Worm (Caenorhabditis elegans) whole organism, L3 larva: ENCODE results near the gene Y116A8C.38.
A peak's percentile ranks its signal among the peaks of the same experiment; 100 is the strongest.

Source experiments
- ZK546.5 ChIP-seq: sonication (generic microtip); optimal IDR thresholded peaks from 2 replicates; lab custom pipeline; 2017; ENCODE audit warnings: missing biosample characterization, missing genetic modification characterization
- aly-2 ChIP-seq: fragments of 150-350 bp; optimal IDR thresholded peaks from 2 replicates; lab custom pipeline; 2014; ENCODE audit warnings: missing biosample characterization, missing genetic modification characterization
- ama-1 ChIP-seq: fragments of 150-350 bp; optimal IDR thresholded peaks from 2 replicates; lab custom pipeline; 2018
- ceh-16 ChIP-seq: sonication (generic microtip); optimal IDR thresholded peaks from 2 replicates; lab custom pipeline; 2017; ENCODE audit warnings: missing biosample characterization, missing genetic modification characterization
- ceh-28 ChIP-seq: fragments of 150-350 bp; optimal IDR thresholded peaks from 2 replicates; lab custom pipeline; 2014; ENCODE audit warnings: missing biosample characterization, missing genetic modification reagents, missing genetic modification characterization
- egl-27 ChIP-seq: sonication (generic microtip); optimal IDR thresholded peaks from 4 replicates; lab custom pipeline; 2017; ENCODE audit warnings: missing biosample characterization, missing genetic modification reagents, missing genetic modification characterization
- egl-5 ChIP-seq: fragments of 150-350 bp; optimal IDR thresholded peaks from 2 replicates; lab custom pipeline; 2017; ENCODE audit warnings: missing biosample characterization, missing genetic modification reagents, missing genetic modification characterization, inconsistent platforms
- elt-2 ChIP-seq: sonication (generic microtip); optimal IDR thresholded peaks from 2 replicates; lab custom pipeline; 2016; ENCODE audit warnings: missing genetic modification reagents, mild to moderate bottlenecking, missing genetic modification characterization, missing compliant biosample characterization
- elt-3 ChIP-seq, 3 experiments: fragments of 150-350 bp in 1 of 3; sonication (generic microtip) in 2 of 3; optimal IDR thresholded peaks; 2 replicates in 2 of 3; 4 replicates in 1 of 3; lab custom pipeline; 2014 to 2017; ENCODE audit warnings: missing biosample characterization in 3 of 3, missing genetic modification characterization in 3 of 3
- fkh-2 ChIP-seq: fragments of 150-350 bp; optimal IDR thresholded peaks from 2 replicates; lab custom pipeline; 2014; ENCODE audit warnings: missing biosample characterization, missing genetic modification reagents, missing genetic modification characterization
- fos-1 ChIP-seq: fragments of 150-350 bp; optimal IDR thresholded peaks from 2 replicates; lab custom pipeline; 2014; ENCODE audit warnings: missing biosample characterization, missing genetic modification characterization
- hmg-11 ChIP-seq: sonication (generic microtip); optimal IDR thresholded peaks from 2 replicates; lab custom pipeline; 2016; ENCODE audit warnings: missing genetic modification characterization, missing compliant biosample characterization
- jun-1 ChIP-seq: fragments of 150-350 bp; optimal IDR thresholded peaks from 2 replicates; lab custom pipeline; 2014; ENCODE audit warnings: missing biosample characterization, missing genetic modification reagents, missing genetic modification characterization
- lin-15B ChIP-seq: fragments of 150-350 bp; optimal IDR thresholded peaks from 2 replicates; lab custom pipeline; 2014; ENCODE audit warnings: missing biosample characterization, missing genetic modification characterization
- lsy-12 ChIP-seq: sonication (generic microtip); optimal IDR thresholded peaks from 2 replicates; lab custom pipeline; 2016; ENCODE audit warnings: mild to moderate bottlenecking, missing genetic modification characterization, missing compliant biosample characterization
- mdl-1 ChIP-seq: fragments of 150-350 bp; optimal IDR thresholded peaks from 2 replicates; lab custom pipeline; 2014; ENCODE audit warnings: missing biosample characterization, missing genetic modification characterization
- mml-1 ChIP-seq: fragments of 150-350 bp; sonication (generic microtip); optimal IDR thresholded peaks from 3 replicates; lab custom pipeline; 2014; ENCODE audit warnings: missing biosample characterization, missing genetic modification characterization
- nfya-1 ChIP-seq: sonication (generic microtip); optimal IDR thresholded peaks from 2 replicates; lab custom pipeline; 2017; ENCODE audit warnings: missing genetic modification characterization, mild to moderate bottlenecking, missing compliant biosample characterization, antibody characterized with exemption, moderate library complexity; ENCODE audit not compliant: insufficient read depth
- nhr-11 ChIP-seq: fragments of 150-350 bp; optimal IDR thresholded peaks from 2 replicates; lab custom pipeline; 2014; ENCODE audit warnings: missing biosample characterization, missing genetic modification characterization
- nhr-12 ChIP-seq: fragments of 150-350 bp; optimal IDR thresholded peaks from 2 replicates; lab custom pipeline; 2014; ENCODE audit warnings: missing biosample characterization, missing genetic modification characterization
- nhr-23 ChIP-seq: fragments of 150-350 bp; optimal IDR thresholded peaks from 2 replicates; lab custom pipeline; 2014; ENCODE audit warnings: missing biosample characterization, missing genetic modification reagents, missing genetic modification characterization
- nhr-25 ChIP-seq: sonication (generic microtip); optimal IDR thresholded peaks from 2 replicates; lab custom pipeline; 2017; ENCODE audit warnings: missing biosample characterization, missing genetic modification characterization
- nhr-28 ChIP-seq: fragments of 150-350 bp; optimal IDR thresholded peaks from 2 replicates; lab custom pipeline; 2014; ENCODE audit warnings: missing biosample characterization, missing genetic modification characterization
- nhr-43 ChIP-seq: sonication (generic microtip); optimal IDR thresholded peaks from 2 replicates; lab custom pipeline; 2016; ENCODE audit warnings: mild to moderate bottlenecking, missing genetic modification characterization, missing compliant biosample characterization; ENCODE audit not compliant: poor library complexity, severe bottlenecking
- nhr-76 ChIP-seq: fragments of 150-350 bp; sonication (generic microtip); optimal IDR thresholded peaks from 5 replicates; lab custom pipeline; 2014; ENCODE audit warnings: missing biosample characterization, missing genetic modification characterization
- nhr-77 ChIP-seq: fragments of 150-350 bp; optimal IDR thresholded peaks from 2 replicates; lab custom pipeline; 2014; ENCODE audit warnings: missing biosample characterization, missing genetic modification characterization
- pha-4 ChIP-seq: fragments of 150-350 bp; optimal IDR thresholded peaks from 2 replicates; lab custom pipeline; 2014; ENCODE audit warnings: missing biosample characterization, missing genetic modification reagents, missing genetic modification characterization
- pqm-1 ChIP-seq: fragments of 150-350 bp; optimal IDR thresholded peaks from 2 replicates; lab custom pipeline; 2017; ENCODE audit warnings: missing biosample characterization, missing genetic modification characterization, inconsistent platforms
- sea-2 ChIP-seq: fragments of 150-350 bp; sonication (generic microtip); optimal IDR thresholded peaks from 4 replicates; lab custom pipeline; 2014; ENCODE audit warnings: missing biosample characterization, missing genetic modification reagents, missing genetic modification characterization
- skn-1 ChIP-seq: fragments of 150-350 bp; optimal IDR thresholded peaks from 2 replicates; lab custom pipeline; 2014; ENCODE audit warnings: missing biosample characterization, missing genetic modification characterization
- tbx-2 ChIP-seq: sonication (generic microtip); optimal IDR thresholded peaks from 2 replicates; lab custom pipeline; 2016; ENCODE audit warnings: mild to moderate bottlenecking, missing genetic modification characterization, missing compliant biosample characterization
- unc-39 ChIP-seq: sonication (generic microtip); optimal IDR thresholded peaks from 4 replicates; lab custom pipeline; 2017; ENCODE audit warnings: missing biosample characterization, missing genetic modification characterization
- zag-1 ChIP-seq: fragments of 150-350 bp; optimal IDR thresholded peaks from 2 replicates; lab custom pipeline; 2014; ENCODE audit warnings: missing biosample characterization, missing genetic modification characterization
- ztf-4 ChIP-seq: fragments of 150-350 bp; optimal IDR thresholded peaks from 2 replicates; lab custom pipeline; 2014; ENCODE audit warnings: missing biosample characterization, missing genetic modification characterization

The Y116A8C.38 gene

DNA sequence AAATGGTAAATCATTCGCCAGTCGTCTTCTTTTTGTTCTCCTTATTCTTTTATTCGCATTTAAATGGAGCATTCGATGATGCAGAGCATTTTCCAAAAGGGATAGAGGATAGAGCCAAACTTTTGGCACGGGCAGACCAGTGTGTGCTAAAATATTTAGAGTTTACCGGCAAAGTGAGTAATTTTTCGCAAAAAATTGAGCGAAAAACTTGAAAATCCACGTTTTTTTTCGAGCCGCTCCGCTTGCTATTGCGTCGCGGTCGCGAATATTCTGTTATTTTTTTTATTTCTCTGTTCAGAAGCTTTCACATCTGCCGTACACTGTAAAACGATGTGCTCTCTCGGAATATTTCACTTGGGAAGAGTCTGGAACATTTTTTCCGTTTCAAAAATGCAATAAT lies 42.5 kb upstream of the Y116A8C.38 start, which contains the start of gene Y116A8C.43:
Gene Y116A8C.43, plus strand, starts transcription at position 3 of the 400 bp plus-strand sequence.
- TF ChIP-seq elt-2 (tag; lab: Kevin White, UChicago), result peak; percentile 7
- TF ChIP-seq egl-5 (tag; lab: Kevin White, UChicago), result no peak
- peak; percentile 3 for TF ChIP-seq pha-4 (tag; lab: Kevin White, UChicago)
- no peak for TF ChIP-seq jun-1 (tag; lab: Kevin White, UChicago)
- TF ChIP-seq nhr-43, result peak; percentile 4
- TF ChIP-seq ama-1 (lab: Kevin White, UChicago), result peak; percentile 13

DNA sequence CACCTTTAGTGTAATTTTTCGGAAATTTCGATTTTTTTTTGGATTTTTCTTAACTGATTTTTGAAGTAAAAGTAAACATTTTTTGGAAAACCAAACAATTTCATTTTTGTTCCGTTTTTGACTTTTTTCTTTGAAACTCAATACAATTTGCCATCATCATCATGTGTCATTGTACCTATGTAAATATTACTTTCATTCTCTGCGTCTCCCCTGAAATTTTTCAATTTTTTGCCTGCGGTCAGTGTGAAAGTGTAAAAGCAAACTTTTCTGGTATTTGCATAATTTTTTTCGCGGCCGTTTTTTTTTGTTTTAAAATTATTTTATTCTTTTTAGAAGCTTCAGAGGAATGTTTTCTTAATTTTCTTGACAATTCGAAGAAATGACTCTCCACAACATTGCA lies 37.6 kb upstream of the Y116A8C.38 start, which contains the start of gene Y116A8C.29:
Gene Y116A8C.29, plus strand, starts transcription at position 328 of the 400 bp plus-strand sequence.
- TF ChIP-seq aly-2 (tag; lab: Kevin White, UChicago) (no peak), pha-4 (tag; lab: Kevin White, UChicago) (peak; percentile 91)
- TF ChIP-seq, all 47 proteins: peak for 1

DNA sequence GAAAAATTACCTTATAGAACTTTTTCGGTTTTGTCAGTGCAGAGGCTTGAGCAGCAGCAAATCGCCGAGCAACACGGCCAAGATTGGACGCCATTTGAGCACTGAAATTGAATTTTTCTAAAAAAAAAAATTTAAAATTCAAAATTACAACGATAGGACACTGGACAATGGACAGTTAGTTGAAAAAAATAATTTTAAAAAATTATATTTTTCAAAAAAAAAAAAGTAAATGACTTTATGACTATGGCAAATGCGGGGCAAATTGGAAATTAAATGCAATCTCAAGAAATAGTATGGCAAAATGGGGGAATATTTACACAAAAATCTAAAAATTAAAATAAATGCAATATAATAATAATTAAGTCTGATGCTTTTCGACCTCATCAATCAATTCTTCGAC lies 35.2 kb upstream of the Y116A8C.38 start, which contains the start of gene Y116A8C.27:
Gene Y116A8C.27, minus strand, starts transcription at position 101 of the 400 bp plus-strand sequence.
- no peak for TF ChIP-seq lin-15B (tag; lab: Kevin White, UChicago)
- no peak for TF ChIP-seq ZK546.5
- TF ChIP-seq aly-2 (tag; lab: Kevin White, UChicago), result no peak
- TF ChIP-seq nhr-23 (tag; lab: Kevin White, UChicago), result no peak
- no peak for TF ChIP-seq nhr-76 (tag; lab: Kevin White, UChicago)
- TF ChIP-seq ceh-16 (tag; lab: Kevin White, UChicago), result no peak
- TF ChIP-seq nhr-11 (tag; lab: Kevin White, UChicago), result no peak
- TF ChIP-seq hmg-11 (tag; lab: Kevin White, UChicago), result no peak
- TF ChIP-seq nhr-12, result no peak
- no peak for TF ChIP-seq nhr-43
- TF ChIP-seq fos-1 (tag; lab: Kevin White, UChicago), result no peak
- no peak for TF ChIP-seq elt-2 (tag; lab: Kevin White, UChicago)
- TF ChIP-seq mml-1 (tag; lab: Kevin White, UChicago), result no peak

DNA sequence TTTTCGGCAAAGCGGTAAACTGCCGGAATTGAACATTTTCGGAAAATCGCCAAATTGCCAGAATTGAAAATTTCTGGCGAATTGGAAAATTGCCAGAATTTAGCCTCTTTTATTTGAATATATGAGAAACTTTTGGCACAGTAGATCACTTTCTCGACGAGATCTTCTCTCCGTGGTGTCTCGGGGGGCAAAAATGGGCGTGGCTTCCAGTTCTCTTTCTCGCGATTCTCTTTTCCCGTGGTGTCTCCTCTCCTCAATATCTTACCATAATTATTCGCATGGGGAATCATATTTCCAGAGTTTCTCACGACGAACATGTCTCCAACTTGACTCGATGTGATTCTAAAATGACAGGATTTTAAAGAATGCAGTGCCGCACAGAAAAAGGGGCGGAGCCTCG lies 32.2 kb upstream of the Y116A8C.38 start:
- no peak for TF ChIP-seq elt-3 (tag; optimal IDR thresholded peaks at IDR 0.05; lab: Kevin White, UChicago)
- no peak for TF ChIP-seq fkh-2 (tag; lab: Kevin White, UChicago)
- TF ChIP-seq unc-39 (tag; lab: Kevin White, UChicago), result no peak
- no peak for TF ChIP-seq nhr-25 (tag; lab: Kevin White, UChicago)
- no peak for TF ChIP-seq nhr-77
- no peak for TF ChIP-seq mml-1 (tag; lab: Kevin White, UChicago)
- no peak for TF ChIP-seq tbx-2 (tag; lab: Kevin White, UChicago)
- no peak for TF ChIP-seq jun-1 (tag; lab: Kevin White, UChicago)
- no peak for TF ChIP-seq nhr-23 (tag; lab: Kevin White, UChicago)
- no peak for TF ChIP-seq mdl-1 (tag; lab: Kevin White, UChicago)

DNA sequence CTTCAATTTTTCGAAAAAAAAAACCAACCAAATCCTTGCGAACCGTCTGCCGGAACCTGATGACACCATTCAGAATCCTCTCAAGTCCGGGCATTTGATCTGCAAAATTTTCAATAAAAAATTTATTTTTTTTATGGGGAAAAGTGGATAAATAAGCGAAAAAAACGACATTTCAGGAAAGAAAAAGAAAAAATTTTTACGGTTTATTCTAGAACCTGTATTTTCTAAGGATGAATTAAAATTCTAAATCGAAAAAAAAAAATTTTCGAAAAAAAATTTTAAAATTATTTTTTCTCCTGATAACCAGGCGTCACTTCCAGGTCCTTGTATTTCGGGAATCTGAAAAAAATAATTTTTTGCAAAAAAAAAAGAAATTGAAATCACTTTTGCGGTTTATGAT lies 31.2 kb upstream of the Y116A8C.38 start, which contains the start of gene bca-2:
Gene bca-2, minus strand, starts transcription at position 101 of the 400 bp plus-strand sequence.
- TF ChIP-seq lsy-12 (tag; lab: Kevin White, UChicago), result no peak

DNA sequence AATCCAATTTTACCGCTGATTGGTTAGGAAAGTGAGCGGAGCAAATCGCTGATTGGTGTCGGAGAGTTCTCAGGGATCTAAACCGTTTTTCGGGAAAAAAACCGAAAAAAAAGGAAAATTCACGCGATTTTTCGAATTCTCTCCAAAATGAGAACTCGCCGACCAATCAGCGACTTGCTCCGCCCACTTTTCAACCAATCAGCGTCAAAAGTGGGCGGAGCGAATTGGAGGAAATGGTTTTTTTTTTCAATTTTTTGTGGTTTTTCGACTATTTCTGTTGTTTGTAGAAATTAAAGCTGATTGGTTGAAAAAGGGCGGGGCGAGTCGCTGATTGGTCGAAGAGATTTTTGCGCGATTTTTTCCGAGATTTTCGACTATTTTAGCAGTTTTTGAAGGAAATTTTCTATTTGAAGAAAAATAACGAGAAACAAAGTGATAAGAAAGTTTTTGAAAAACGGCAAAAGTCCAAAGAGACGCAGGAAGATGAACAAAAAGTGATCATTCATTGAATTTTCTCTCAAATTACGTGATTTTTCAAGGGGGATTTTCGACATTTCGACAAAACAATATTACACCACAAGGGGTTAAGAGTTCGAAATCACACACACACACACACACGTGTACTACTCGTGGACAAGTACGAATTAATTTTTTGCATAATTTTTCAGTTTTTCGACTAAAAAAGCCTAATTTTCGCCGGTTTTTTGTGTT lies 30.6 kb upstream of the Y116A8C.38 start:
- TF ChIP-seq nfya-1 (tag; lab: Kevin White, UChicago) (peak; percentile 92), nhr-28 (tag; lab: Kevin White, UChicago) (no peak), lsy-12 (tag; lab: Kevin White, UChicago) (no peak), tbx-2 (tag; lab: Kevin White, UChicago) (no peak)
- TF ChIP-seq, all 47 proteins: peak for 1

DNA sequence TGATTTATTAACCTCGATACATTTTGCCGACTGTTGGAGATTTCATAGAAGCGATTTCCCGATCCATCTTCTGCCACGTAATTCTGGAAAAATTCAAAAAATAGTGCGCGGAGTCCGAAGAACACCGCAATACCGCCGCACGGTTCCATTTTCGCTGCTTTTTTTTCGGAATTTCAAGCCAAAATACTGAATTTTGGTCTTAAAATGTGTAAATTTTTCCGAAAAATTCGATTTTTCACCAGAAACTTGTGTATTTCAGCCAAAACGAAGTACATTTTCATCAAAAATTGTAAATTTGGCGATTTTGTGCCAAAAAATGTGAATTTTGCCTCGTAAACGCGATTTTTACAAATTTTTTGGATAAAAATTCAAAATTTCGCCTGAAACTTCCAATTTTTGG lies 28.2 kb upstream of the Y116A8C.38 start:
- no peak for TF ChIP-seq ZK546.5
- no peak for TF ChIP-seq egl-27 (tag; lab: Kevin White, UChicago)
- TF ChIP-seq sea-2, result no peak
- TF ChIP-seq ztf-4, result no peak
- TF ChIP-seq ceh-28 (tag; lab: Kevin White, UChicago), result no peak
- no peak for TF ChIP-seq lin-15B (tag; lab: Kevin White, UChicago)
- TF ChIP-seq pqm-1 (tag; lab: Kevin White, UChicago), result no peak
- no peak for TF ChIP-seq zag-1 (tag; lab: Kevin White, UChicago)
- TF ChIP-seq aly-2 (tag; lab: Kevin White, UChicago), result no peak
- TF ChIP-seq fkh-2 (tag; lab: Kevin White, UChicago), result no peak
- no peak for TF ChIP-seq skn-1 (tag; lab: Kevin White, UChicago)
- TF ChIP-seq lsy-12 (tag; lab: Kevin White, UChicago), result no peak
- TF ChIP-seq, all 47 proteins: peak for 0
